Worm (Caenorhabditis elegans): Measurements from ENCODE around the gene W01D2.3.

DNA sequence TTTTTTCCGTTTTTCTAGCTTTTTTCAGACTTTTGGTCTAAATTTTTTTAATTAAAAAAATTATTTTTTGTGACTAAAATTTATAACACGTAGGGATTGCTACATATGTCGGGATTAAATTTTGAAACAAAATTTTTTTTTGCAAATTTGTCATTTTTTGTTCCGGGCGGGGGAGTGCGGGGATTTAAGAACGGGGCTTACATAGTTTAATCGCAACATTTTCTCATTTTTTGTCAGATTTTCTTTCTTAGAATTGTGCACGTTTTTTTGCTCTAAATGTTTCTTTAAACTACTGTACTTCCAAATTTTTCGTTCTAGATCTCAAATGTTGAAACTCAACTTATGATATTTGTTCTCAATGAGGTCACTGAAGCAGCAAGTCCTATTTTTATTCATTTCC, 13.4 kb downstream of the W01D2.3 start, which contains the start of gene Y54E2A.10:
- TF ChIP-seq him-1 (tag; optimal IDR thresholded peaks at IDR 0.05) (no peak), W03F9.2 (tag; optimal IDR thresholded peaks at IDR 0.05) (no peak)
